Fruit fly (Drosophila melanogaster) whole organism, embryonic: Measurements from ENCODE around the gene CG43993.

Experiments used
- Asciz ChIP-seq: fragments of 200-800 bp; sonication (Bioruptor generic); optimal IDR thresholded peaks from 2 replicates; lab custom pipeline; 2017; ENCODE audit warnings: missing biosample characterization, mild to moderate bottlenecking, missing genetic modification characterization, missing genetic modification reagents
- Atf-2 ChIP-seq: fragments of 200-800 bp; sonication (Bioruptor generic); optimal IDR thresholded peaks from 2 replicates; lab custom pipeline; 2016; ENCODE audit warnings: missing biosample characterization, missing genetic modification characterization
- B-H2 ChIP-seq: fragments of 200-800 bp; sonication (Bioruptor generic); optimal IDR thresholded peaks from 2 replicates; lab custom pipeline; 2018; ENCODE audit warnings: missing biosample characterization, mild to moderate bottlenecking, missing genetic modification characterization
- Bdp1 ChIP-seq: fragments of 200-800 bp; sonication (Bioruptor generic); optimal IDR thresholded peaks from 3 replicates; lab custom pipeline; 2016; ENCODE audit warnings: missing biosample characterization, missing genetic modification characterization
- CG11695 ChIP-seq: fragments of 200-800 bp; sonication (Bioruptor generic); IDR thresholded peaks from 3 replicates; pipeline ENCODE4 v1.3.6; 2022; ENCODE audit warnings: missing biosample characterization, missing genetic modification characterization
- CG12071 ChIP-seq: fragments of 200-800 bp; sonication (Bioruptor generic); optimal IDR thresholded peaks from 3 replicates; lab custom pipeline; 2018; ENCODE audit warnings: missing biosample characterization, mild to moderate bottlenecking, missing genetic modification characterization
- CG17568 ChIP-seq: fragments of 200-800 bp; sonication (Bioruptor generic); optimal IDR thresholded peaks from 2 replicates; lab custom pipeline; 2018; ENCODE audit warnings: missing biosample characterization, mild to moderate bottlenecking, missing genetic modification characterization, moderate library complexity
- CG1792 ChIP-seq: fragments of 200-800 bp; sonication (Bioruptor generic); optimal IDR thresholded peaks from 2 replicates; lab custom pipeline; 2016; ENCODE audit warnings: missing biosample characterization, missing genetic modification characterization
- CG2889 ChIP-seq: fragments of 200-800 bp; sonication (Bioruptor generic); IDR thresholded peaks from 3 replicates; pipeline ENCODE4 v1.3.6; 2022; ENCODE audit warnings: missing biosample characterization, missing genetic modification characterization
- CG31224 ChIP-seq: fragments of 200-800 bp; sonication (Bioruptor generic); IDR thresholded peaks from 2 replicates; pipeline ENCODE4 v1.3.6; 2022; ENCODE audit warnings: missing biosample characterization, missing genetic modification characterization
- CG31365 ChIP-seq: fragments of 200-800 bp; sonication (Bioruptor generic); optimal IDR thresholded peaks from 2 replicates; lab custom pipeline; 2018; ENCODE audit warnings: missing biosample characterization, mild to moderate bottlenecking, missing genetic modification characterization
- CG32772 ChIP-seq: fragments of 200-800 bp; sonication (Bioruptor generic); IDR thresholded peaks from 2 replicates; pipeline ENCODE4 v1.3.6; 2022; ENCODE audit warnings: missing biosample characterization, missing genetic modification characterization
- CG34224 ChIP-seq: fragments of 200-800 bp; sonication (Bioruptor generic); IDR thresholded peaks from 3 replicates; pipeline ENCODE4 v1.3.6; 2022; ENCODE audit warnings: missing biosample characterization, missing genetic modification characterization; ENCODE audit not compliant: partially characterized antibody
- CG3838 ChIP-seq: fragments of 200-800 bp; sonication (Bioruptor generic); optimal IDR thresholded peaks from 3 replicates; lab custom pipeline; 2016; ENCODE audit warnings: missing biosample characterization, missing genetic modification characterization
- CG3995 ChIP-seq: fragments of 200-800 bp; sonication (Bioruptor generic); optimal IDR thresholded peaks from 3 replicates; lab custom pipeline; 2016; ENCODE audit warnings: missing biosample characterization, missing genetic modification characterization
- CG6654 ChIP-seq: fragments of 200-800 bp; sonication (Bioruptor generic); optimal IDR thresholded peaks from 2 replicates; lab custom pipeline; 2017; ENCODE audit warnings: missing biosample characterization, mild to moderate bottlenecking, missing genetic modification characterization
- CG7556 ChIP-seq: fragments of 200-800 bp; sonication (Bioruptor generic); optimal IDR thresholded peaks from 2 replicates; lab custom pipeline; 2017; ENCODE audit warnings: missing biosample characterization, mild to moderate bottlenecking, missing genetic modification characterization
- CG7987 ChIP-seq: fragments of 200-800 bp; sonication (Bioruptor generic); optimal IDR thresholded peaks from 2 replicates; lab custom pipeline; 2018; ENCODE audit warnings: missing biosample characterization, mild to moderate bottlenecking, missing genetic modification characterization, moderate library complexity
- CG9797 ChIP-seq: fragments of 200-800 bp; sonication (Bioruptor generic); optimal IDR thresholded peaks from 3 replicates; lab custom pipeline; 2018; ENCODE audit warnings: missing biosample characterization, mild to moderate bottlenecking, missing genetic modification characterization
- CG9876 ChIP-seq: fragments of 200-800 bp; sonication (Bioruptor generic); optimal IDR thresholded peaks from 2 replicates; lab custom pipeline; 2016; ENCODE audit warnings: missing biosample characterization, missing genetic modification characterization
- Dek ChIP-seq: fragments of 200-800 bp; sonication (Bioruptor generic); optimal IDR thresholded peaks from 3 replicates; lab custom pipeline; 2019; ENCODE audit warnings: missing biosample characterization, mild to moderate bottlenecking, missing genetic modification characterization, moderate library complexity
- Dip3 ChIP-seq: fragments of 200-800 bp; sonication (Bioruptor generic); optimal IDR thresholded peaks from 3 replicates; lab custom pipeline; 2016; ENCODE audit warnings: missing biosample characterization, missing genetic modification characterization
- HHEX ChIP-seq: fragments of 200-800 bp; sonication (Bioruptor generic); optimal IDR thresholded peaks from 3 replicates; lab custom pipeline; 2017; ENCODE audit warnings: missing biosample characterization, mild to moderate bottlenecking, missing genetic modification characterization, missing genetic modification reagents
- HLH3B ChIP-seq: fragments of 200-800 bp; sonication (Bioruptor generic); IDR thresholded peaks from 2 replicates; pipeline ENCODE4 v1.3.6; 2022; ENCODE audit warnings: missing biosample characterization, missing genetic modification characterization
- Jarid2 ChIP-seq: fragments of 200-800 bp; sonication (Bioruptor generic); optimal IDR thresholded peaks from 3 replicates; lab custom pipeline; 2017; ENCODE audit warnings: mild to moderate bottlenecking, missing biosample characterization, missing genetic modification reagents, missing genetic modification characterization
- Max ChIP-seq: fragments of 200-800 bp; sonication (Bioruptor generic); optimal IDR thresholded peaks from 2 replicates; lab custom pipeline; 2016; ENCODE audit warnings: missing biosample characterization, mild to moderate bottlenecking, missing genetic modification characterization
- Mes4 ChIP-seq: fragments of 200-800 bp; sonication (Bioruptor generic); optimal IDR thresholded peaks from 2 replicates; lab custom pipeline; 2016; ENCODE audit warnings: missing biosample characterization, missing genetic modification characterization
- NFAT ChIP-seq: fragments of 200-800 bp; sonication (Bioruptor generic); IDR thresholded peaks from 2 replicates; pipeline ENCODE4 v1.3.6; 2022; ENCODE audit warnings: missing biosample characterization, missing genetic modification characterization
- Ravus ChIP-seq: fragments of 200-800 bp; sonication (Bioruptor generic); IDR thresholded peaks from 2 replicates; pipeline ENCODE4 v1.3.6; 2022; ENCODE audit warnings: missing biosample characterization, missing genetic modification characterization
- Sox100B ChIP-seq: fragments of 200-800 bp; sonication (Bioruptor generic); optimal IDR thresholded peaks from 3 replicates; lab custom pipeline; 2018; ENCODE audit warnings: missing biosample characterization, mild to moderate bottlenecking, missing genetic modification characterization
- Tbp ChIP-seq: fragments of >200 bp; optimal IDR thresholded peaks from 2 replicates; lab custom pipeline; 2018; ENCODE audit warnings: missing biosample characterization, missing genetic modification characterization
- Xbp1 ChIP-seq: fragments of 200-800 bp; sonication (Bioruptor generic); optimal IDR thresholded peaks from 3 replicates; lab custom pipeline; 2016; ENCODE audit warnings: missing biosample characterization, mild to moderate bottlenecking, missing genetic modification characterization
- cg ChIP-seq: fragments of 200-800 bp; sonication (Bioruptor generic); optimal IDR thresholded peaks from 3 replicates; lab custom pipeline; 2019; ENCODE audit warnings: missing biosample characterization, mild to moderate bottlenecking, missing genetic modification characterization, moderate library complexity
- chm ChIP-seq: fragments of 200-800 bp; sonication (Bioruptor generic); IDR thresholded peaks from 2 replicates; pipeline ENCODE4 v1.3.6; 2022; ENCODE audit warnings: missing biosample characterization, missing genetic modification characterization
- crp ChIP-seq, 2 experiments: fragments of 200-800 bp; sonication (Bioruptor generic); optimal IDR thresholded peaks; 2 replicates in 1 of 2; 3 replicates in 1 of 2; lab custom pipeline; 2017; ENCODE audit warnings: missing biosample characterization in 2 of 2, missing genetic modification characterization in 2 of 2, mild to moderate bottlenecking in 1 of 2, moderate library complexity in 1 of 2
- dpn ChIP-seq, 2 experiments: fragments of 200-800 bp; sonication (Bioruptor generic); optimal IDR thresholded peaks; 3 replicates each; lab custom pipeline; 2016; ENCODE audit warnings: missing biosample characterization in 2 of 2, missing genetic modification characterization in 2 of 2
- esg ChIP-seq: fragments of 200-800 bp; sonication (Bioruptor generic); conservative IDR thresholded peaks from 2 replicates; pipeline ENCODE4 v1.3.6; 2022; ENCODE audit warnings: missing biosample characterization, missing genetic modification characterization
- gce ChIP-seq: fragments of 200-800 bp; sonication (Bioruptor generic); IDR thresholded peaks from 3 replicates; pipeline ENCODE4 v1.3.6; 2022; ENCODE audit warnings: missing biosample characterization, missing genetic modification characterization
- luna ChIP-seq: fragments of 200-800 bp; sonication (Bioruptor generic); optimal IDR thresholded peaks from 2 replicates; lab custom pipeline; 2016; ENCODE audit warnings: missing biosample characterization, missing genetic modification characterization
- oc ChIP-seq: fragments of 200-800 bp; sonication (Bioruptor generic); optimal IDR thresholded peaks from 2 replicates; lab custom pipeline; 2018; ENCODE audit warnings: missing biosample characterization, mild to moderate bottlenecking, missing genetic modification characterization, moderate library complexity
- odd ChIP-seq: fragments of 200-800 bp; sonication (Bioruptor generic); optimal IDR thresholded peaks from 2 replicates; lab custom pipeline; 2017; ENCODE audit warnings: missing biosample characterization, mild to moderate bottlenecking, missing genetic modification characterization
- p53 ChIP-seq: fragments of 200-800 bp; sonication (Bioruptor generic); optimal IDR thresholded peaks from 2 replicates; lab custom pipeline; 2016; ENCODE audit warnings: missing biosample characterization, missing genetic modification characterization
- repo ChIP-seq: fragments of 200-800 bp; sonication (Bioruptor generic); optimal IDR thresholded peaks from 2 replicates; lab custom pipeline; 2016; ENCODE audit warnings: missing biosample characterization, missing genetic modification characterization
- run ChIP-seq: fragments of 200-800 bp; sonication (Bioruptor generic); optimal IDR thresholded peaks from 3 replicates; lab custom pipeline; 2018; ENCODE audit warnings: missing biosample characterization, mild to moderate bottlenecking, missing genetic modification characterization
- sens-2 ChIP-seq: fragments of 200-800 bp; sonication (Bioruptor generic); IDR thresholded peaks from 2 replicates; pipeline ENCODE4 v1.3.6; 2022; ENCODE audit warnings: missing biosample characterization, missing genetic modification characterization
- stwl ChIP-seq: fragments of 200-800 bp; sonication (Bioruptor generic); optimal IDR thresholded peaks from 3 replicates; lab custom pipeline; 2018; ENCODE audit warnings: missing biosample characterization, mild to moderate bottlenecking, missing genetic modification characterization, moderate library complexity
- unc-4 ChIP-seq: fragments of 200-800 bp; sonication (Bioruptor generic); IDR thresholded peaks from 2 replicates; pipeline ENCODE4 v1.3.6; 2022; ENCODE audit warnings: missing biosample characterization, missing genetic modification characterization; ENCODE audit not compliant: partially characterized antibody
- zen2 ChIP-seq: fragments of 200-800 bp; sonication (Bioruptor generic); IDR thresholded peaks from 3 replicates; pipeline ENCODE4 v1.3.6; 2022; ENCODE audit warnings: missing biosample characterization, missing genetic modification characterization; ENCODE audit not compliant: partially characterized antibody
- zfh1 ChIP-seq: fragments of 200-800 bp; sonication (Bioruptor generic); IDR thresholded peaks from 3 replicates; pipeline ENCODE4 v1.3.6; 2022; ENCODE audit warnings: missing biosample characterization, missing genetic modification characterization

CG43993 gene

DNA sequence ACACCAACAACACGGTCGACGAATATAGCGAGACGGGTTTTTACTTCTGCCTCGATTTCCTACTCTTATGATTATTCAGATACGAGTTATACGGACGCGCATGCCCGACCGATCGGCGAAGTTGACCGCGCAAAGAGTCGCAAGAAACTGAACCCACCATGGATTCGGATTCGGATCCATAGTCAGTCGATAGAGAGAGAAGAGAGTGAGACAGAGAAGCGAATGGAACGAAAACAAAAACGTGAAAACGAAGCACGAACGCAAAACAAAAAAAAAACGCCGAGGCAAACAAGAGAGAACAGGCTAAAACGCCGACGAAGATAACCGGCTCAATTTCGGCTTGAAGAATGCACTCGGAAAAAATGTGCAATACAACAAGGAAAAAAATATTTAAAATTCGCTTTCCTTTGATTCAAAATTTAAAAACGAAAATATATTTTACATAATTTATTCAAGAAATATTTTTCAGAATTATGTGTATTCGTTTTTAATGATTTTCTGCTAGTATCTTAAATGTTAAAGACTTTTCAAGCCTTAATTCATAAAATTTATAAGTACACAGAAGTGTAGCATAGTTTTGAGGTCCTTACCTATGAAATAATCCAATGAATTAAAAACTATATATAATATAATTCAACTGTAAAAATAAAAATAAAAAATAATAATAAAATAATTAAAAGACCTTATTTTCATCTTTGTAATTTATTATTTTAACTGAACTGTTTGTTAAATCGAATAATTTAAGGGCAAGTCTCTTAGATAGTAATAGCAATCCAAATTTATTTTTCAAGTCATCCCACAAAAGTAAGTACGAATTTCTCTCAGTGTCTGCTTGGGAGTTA lies 49.5 kb downstream of the CG43993 start, which contains the start of gene Sema5c (continued):
- TF ChIP-seq Dip3 (no peak), dpn (GFP tag; optimal IDR thresholded peaks at IDR 0.05; lab: Kevin White, UChicago) (peak; percentile 5 to 19), CG31365 (tag; lab: Kevin White, UChicago) (no peak), zfh1 (peak; percentile 68), zen2 (GFP tag; lab: Robert Waterston, UW) (no peak), Bdp1 (GFP tag; lab: Kevin White, UChicago) (no peak), Max (GFP tag; lab: Kevin White, UChicago) (peak; percentile 18), Jarid2 (GFP tag; lab: Kevin White, UChicago) (peak; percentile 98), Sox100B (GFP tag; lab: Kevin White, UChicago) (peak; percentile 88), cg (peak; percentile 14), NFAT (GFP tag; lab: Robert Waterston, UW) (0 out of 2 replicates have a peak, but pooled peaks have one; percentile 27), luna (GFP tag; lab: Kevin White, UChicago) (no peak), Xbp1 (GFP tag; lab: Kevin White, UChicago) (peak; percentile 59), repo (GFP tag; lab: Kevin White, UChicago) (no peak), CG7987 (GFP tag; lab: Kevin White, UChicago) (no peak), gce (GFP tag; lab: Robert Waterston, UW) (no peak; the same call in 2 of the 3 replicates), CG7556 (peak; percentile 92), esg (GFP tag; lab: Robert Waterston, UW) (peak; percentile 49), oc (tag; lab: Kevin White, UChicago) (peak; percentile 50), CG17568 (GFP tag; lab: Kevin White, UChicago) (peak; percentile 3), run (tag; lab: Kevin White, UChicago) (peak; percentile 51), Mes4 (GFP tag; lab: Kevin White, UChicago) (no peak), Ravus (GFP tag; lab: Robert Waterston, UW) (no peak), CG9876 (GFP tag; lab: Kevin White, UChicago) (no peak), CG31224 (peak; percentile 28; the same call in 1 of the 2 replicates), stwl (tag; lab: Kevin White, UChicago) (peak; percentile 18), CG34224 (GFP tag; lab: Robert Waterston, UW) (0 out of 3 replicates have a peak, but pooled peaks have one; percentile 36), Tbp (GFP tag; lab: Kevin White, UChicago) (no peak), CG6654 (GFP tag; lab: Kevin White, UChicago) (peak; percentile 46), HHEX (GFP tag; lab: Kevin White, UChicago) (peak; percentile 57), sens-2 (peak; percentile 30; the same call in 1 of the 2 replicates), CG12071 (GFP tag; lab: Kevin White, UChicago) (peak; percentile 16), odd (GFP tag; lab: Kevin White, UChicago) (peak; percentile 77), Dek (tag; lab: Kevin White, UChicago) (peak; percentile 49), CG3995 (no peak), chm (GFP tag; lab: Robert Waterston, UW) (peak; percentile 81), p53 (GFP tag; lab: Kevin White, UChicago) (peak; percentile 22), CG1792 (GFP tag; lab: Kevin White, UChicago) (no peak), HLH3B (GFP tag; lab: Robert Waterston, UW) (peak; percentile 34; the same call in 1 of the 2 replicates), CG3838 (GFP tag; lab: Kevin White, UChicago) (peak; percentile 16), Atf-2 (GFP tag; lab: Kevin White, UChicago) (peak; percentile 33), unc-4 (GFP tag; lab: Robert Waterston, UW) (no peak), crp (GFP tag; optimal IDR thresholded peaks at IDR 0.05; lab: Kevin White, UChicago) (no peak), CG11695 (GFP tag; lab: Robert Waterston, UW) (peak; percentile 86), CG2889 (GFP tag; lab: Robert Waterston, UW) (no peak), Asciz (GFP tag; lab: Kevin White, UChicago) (peak; percentile 61), CG9797 (GFP tag; lab: Kevin White, UChicago) (no peak), CG32772 (GFP tag; lab: Robert Waterston, UW) (peak; percentile 51), B-H2 (GFP tag; lab: Kevin White, UChicago) (no peak)
